Fruit fly (Drosophila melanogaster): ENCODE data around the gene Vps15.

The Vps15 gene

dm6 chr3R:9220064-9220864 lies 25.4 kb downstream of the Vps15 start (continued):
- TF ChIP-seq mam (GFP tag; optimal IDR thresholded peaks at IDR 0.05) (peak; percentile 48), CG4854 (GFP tag; optimal IDR thresholded peaks at IDR 0.05) (no peak), CG15479 (GFP tag; optimal IDR thresholded peaks at IDR 0.05) (peak; percentile 8), CG15696 (tag; optimal IDR thresholded peaks at IDR 0.05) (no peak), CG32532 (GFP tag; IDR thresholded peaks at IDR 0.05) (peak; percentile 77), CG10209 (GFP tag; optimal IDR thresholded peaks at IDR 0.05) (peak; percentile 37), cg (GFP tag; optimal IDR thresholded peaks at IDR 0.05) (peak; percentile 89), CG7556 (GFP tag; optimal IDR thresholded peaks at IDR 0.05) (peak; percentile 18), ttk (GFP tag; IDR thresholded peaks at IDR 0.05) (no peak), CG7786 (GFP tag; optimal IDR thresholded peaks at IDR 0.05) (peak; percentile 61), CG31365 (tag; optimal IDR thresholded peaks at IDR 0.05) (no peak), CG18619 (GFP tag; optimal IDR thresholded peaks at IDR 0.05) (no peak), CG6854 (GFP tag; optimal IDR thresholded peaks at IDR 0.05) (peak; percentile 15), cad (GFP tag; optimal IDR thresholded peaks at IDR 0.05) (no peak), ci (GFP tag; IDR thresholded peaks at IDR 0.05) (peak; percentile 22; the same call in 1 of the 3 replicates), lab (GFP tag; optimal IDR thresholded peaks at IDR 0.05) (peak; percentile 61), rib (GFP tag; IDR thresholded peaks at IDR 0.05) (peak; percentile 66; the same call in 1 of the 2 replicates), sima (GFP tag; optimal IDR thresholded peaks at IDR 0.05) (peak; percentile 33), chinmo (GFP tag; IDR thresholded peaks at IDR 0.05; ENCODE audit: partially characterized antibody) (0 out of 4 replicates have a peak, but pooled peaks have one; percentile 66), dan (GFP tag; IDR thresholded peaks at IDR 0.05) (no peak), CG1832 (GFP tag; optimal IDR thresholded peaks at IDR 0.05) (peak; percentile 80), wdn (GFP tag; IDR thresholded peaks at IDR 0.05) (peak; percentile 45; the same call in 1 of the 2 replicates), fd64A (GFP tag; optimal IDR thresholded peaks at IDR 0.05) (no peak), sens-2 (GFP tag; IDR thresholded peaks at IDR 0.05) (no peak), ATbp (GFP tag; optimal IDR thresholded peaks at IDR 0.05) (no peak), hth (optimal IDR thresholded peaks at IDR 0.05) (no peak), Bgb (GFP tag; IDR thresholded peaks at IDR 0.05; ENCODE audit: partially characterized antibody) (peak; percentile 17; the same call in 1 of the 2 replicates), Dbx (GFP tag; IDR thresholded peaks at IDR 0.05) (peak; percentile 72), CG6689 (GFP tag; IDR thresholded peaks at IDR 0.05) (0 out of 2 replicates have a peak, but pooled peaks have one; percentile 13), pros (GFP tag; optimal IDR thresholded peaks at IDR 0.05) (peak; percentile 86), CG11504 (tag; optimal IDR thresholded peaks at IDR 0.05) (peak; percentile 42), CG9817 (tag; optimal IDR thresholded peaks at IDR 0.05) (peak; percentile 5), shn (GFP tag; optimal IDR thresholded peaks at IDR 0.05) (peak; percentile 14), onecut (GFP tag; IDR thresholded peaks at IDR 0.05) (no peak), ham (GFP tag; IDR thresholded peaks at IDR 0.05) (no peak), Sox100B (GFP tag; optimal IDR thresholded peaks at IDR 0.05) (peak; percentile 4), lmd (GFP tag; IDR thresholded peaks at IDR 0.05) (peak; percentile 55; the same call in 1 of the 2 replicates), CG6175 (GFP tag; IDR thresholded peaks at IDR 0.05) (0 out of 3 replicates have a peak, but pooled peaks have one; percentile 36), Ada2b (GFP tag; IDR thresholded peaks at IDR 0.05) (peak; percentile 41; the same call in 1 of the 2 replicates), pum (GFP tag; optimal IDR thresholded peaks at IDR 0.05) (peak; percentile 2), Antp (GFP tag; optimal IDR thresholded peaks at IDR 0.05) (no peak), Sin3A (optimal IDR thresholded peaks at IDR 0.05) (no peak), CG17328 (GFP tag; IDR thresholded peaks at IDR 0.05) (no peak; the same call in 1 of the 2 replicates), fd3F (GFP tag; optimal IDR thresholded peaks at IDR 0.05) (peak; percentile 30), Drgx (GFP tag; IDR thresholded peaks at IDR 0.05) (peak; percentile 82), CG13775 (GFP tag; optimal IDR thresholded peaks at IDR 0.05) (peak; percentile 63), C15 (GFP tag; IDR thresholded peaks at IDR 0.05) (no peak), lola (GFP tag; optimal IDR thresholded peaks at IDR 0.05) (no peak), Poxn (GFP tag; IDR thresholded peaks at IDR 0.05) (no peak)

All from whole organism, embryonic.